Worm (Caenorhabditis elegans): ENCODE measurements around the gene ZK418.5.

DNA sequence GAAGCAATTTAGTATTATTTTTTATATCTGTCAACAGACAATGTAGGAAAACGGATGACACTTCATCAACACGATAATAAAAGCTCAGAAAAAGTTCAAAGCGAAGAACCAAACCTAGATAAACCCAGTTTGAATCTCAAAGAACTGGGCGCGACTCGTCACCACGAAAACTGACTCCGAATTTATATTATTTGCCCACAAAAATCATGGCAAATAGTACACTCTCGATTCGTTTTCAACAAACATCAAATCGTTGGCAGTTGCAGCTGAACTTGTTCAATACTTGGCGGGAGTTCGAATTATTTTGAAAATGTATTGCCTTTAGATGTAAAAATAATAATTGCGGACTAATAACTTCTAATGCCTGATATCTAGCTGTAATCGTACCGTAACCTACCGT is 9.5 kb upstream of the ZK418.5 start:
- TF ChIP-seq him-1 (tag; optimal IDR thresholded peaks at IDR 0.05): no peak
- no peak for TF ChIP-seq dao-5 (tag; optimal IDR thresholded peaks at IDR 0.05)

Measured in whole organism, L4/young adult.